Fruit fly (Drosophila melanogaster): ENCODE data around the gene CG5500.
A peak's percentile ranks its signal among the peaks of the same experiment; 100 is the strongest.

DNA sequence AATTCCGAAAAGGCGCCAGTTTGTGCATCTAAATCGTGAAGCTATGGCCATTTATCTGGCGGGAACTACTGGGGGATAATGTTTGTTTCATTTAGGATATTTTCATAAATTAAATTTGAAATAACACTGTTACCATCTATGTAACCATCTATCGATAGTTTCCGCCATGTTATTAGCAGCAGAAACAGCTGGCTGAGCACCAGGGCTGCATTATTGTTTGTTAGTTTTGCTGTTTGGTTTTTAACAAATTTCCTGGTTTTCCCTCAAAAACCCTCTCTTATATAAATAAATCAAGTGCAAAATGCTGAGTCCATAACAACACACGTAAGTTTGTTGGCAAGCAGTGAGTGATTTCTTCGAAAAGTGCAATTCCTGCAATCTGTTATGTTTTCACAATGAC is at the start of gene CG5500:
- no peak for TF ChIP-seq Sp1 (GFP tag; optimal IDR thresholded peaks at IDR 0.05)
- TF ChIP-seq Dfd (GFP tag; optimal IDR thresholded peaks at IDR 0.05): no peak
- no peak for TF ChIP-seq Rel (GFP tag; optimal IDR thresholded peaks at IDR 0.05)
- TF ChIP-seq Rel (tag; optimal IDR thresholded peaks at IDR 0.05): peak; percentile 75
- TF ChIP-seq CG9705 (GFP tag; optimal IDR thresholded peaks at IDR 0.05): no peak

Measured in whole organism, wandering third instar larva.